Fruit fly (Drosophila melanogaster): ENCODE measurements around the gene CG31698.

The CG31698 gene

DNA sequence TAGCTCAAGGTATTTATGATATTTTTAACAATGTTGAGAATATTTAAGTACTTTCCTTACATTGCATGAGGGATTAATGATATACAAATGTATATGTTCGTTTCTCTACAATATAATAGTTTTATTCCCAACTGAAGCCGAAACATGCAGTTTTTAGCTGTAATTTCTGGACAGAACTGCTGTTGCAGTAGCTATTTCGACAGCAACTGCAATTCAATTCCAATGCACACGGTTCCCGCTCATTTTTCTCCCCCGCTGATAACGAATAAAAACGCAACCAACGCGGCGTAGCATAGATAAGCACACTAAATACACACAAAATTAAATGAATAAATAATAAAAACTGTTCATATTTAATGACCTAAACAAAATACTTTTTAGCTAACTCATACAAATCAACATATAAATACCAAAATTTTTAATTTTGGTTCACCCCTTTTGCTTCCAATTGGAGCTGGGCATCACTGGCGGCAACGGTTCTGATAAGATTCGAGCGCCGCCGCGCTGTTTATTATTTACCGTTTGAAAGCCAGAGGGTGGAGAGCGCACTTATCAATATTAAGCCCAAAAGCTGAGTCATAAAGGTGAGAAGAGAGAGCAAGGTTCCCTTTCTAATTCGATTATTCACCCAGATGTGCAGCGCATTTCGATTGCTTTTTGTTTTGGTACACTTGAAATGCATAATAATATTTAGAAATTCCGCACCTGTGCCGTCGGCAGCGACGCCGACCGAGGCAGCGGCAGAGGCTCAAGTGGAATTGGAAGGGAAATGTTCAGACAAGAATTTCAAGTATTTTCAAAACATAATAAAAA, 15.2 kb downstream of the CG31698 start:
- TF ChIP-seq Rel (GFP tag; optimal IDR thresholded peaks at IDR 0.05) = peak; percentile 39
- no peak for TF ChIP-seq Rel (tag; optimal IDR thresholded peaks at IDR 0.05)
- peak; percentile 31 for TF ChIP-seq HLH106 (tag; optimal IDR thresholded peaks at IDR 0.05)
- TF ChIP-seq dsf (GFP tag; optimal IDR thresholded peaks at IDR 0.05; ENCODE audit: borderline replicate concordance) = no peak
- no peak for TF ChIP-seq ey (GFP tag; optimal IDR thresholded peaks at IDR 0.05)
- no peak for TF ChIP-seq Vsx2 (GFP tag; optimal IDR thresholded peaks at IDR 0.05; ENCODE audit: partially characterized antibody)
- no peak for TF ChIP-seq Mio (GFP tag; optimal IDR thresholded peaks at IDR 0.05)
- TF ChIP-seq foxo (GFP tag; optimal IDR thresholded peaks at IDR 0.05) = peak in 1 of 2 experiments; percentile 41
- TF ChIP-seq rgr (GFP tag; optimal IDR thresholded peaks at IDR 0.05) = peak; percentile 38
- TF ChIP-seq brk (GFP tag; optimal IDR thresholded peaks at IDR 0.05) = no peak
- TF ChIP-seq woc (GFP tag; optimal IDR thresholded peaks at IDR 0.05) = peak; percentile 36
- no peak for TF ChIP-seq CrebA (GFP tag; optimal IDR thresholded peaks at IDR 0.05; ENCODE audit: borderline replicate concordance)
- TF ChIP-seq Dif (GFP tag; optimal IDR thresholded peaks at IDR 0.05; ENCODE audit: partially characterized antibody) = no peak
- peak; percentile 23 for TF ChIP-seq fru (GFP tag; optimal IDR thresholded peaks at IDR 0.05)
- peak; percentile 55 for TF ChIP-seq Myc (optimal IDR thresholded peaks at IDR 0.05)
- TF ChIP-seq CG9705 (GFP tag; optimal IDR thresholded peaks at IDR 0.05) = no peak
- peak; percentile 37 for TF ChIP-seq sage (GFP tag; optimal IDR thresholded peaks at IDR 0.05)
- TF ChIP-seq GATAd (GFP tag; optimal IDR thresholded peaks at IDR 0.05) = peak; percentile 35
- peak; percentile 19 for TF ChIP-seq br (GFP tag; optimal IDR thresholded peaks at IDR 0.05)
- TF ChIP-seq h (GFP tag; optimal IDR thresholded peaks at IDR 0.05) = peak; percentile 42
- peak; percentile 38 for TF ChIP-seq OdsH (GFP tag; optimal IDR thresholded peaks at IDR 0.05)
- TF ChIP-seq Sp1 (GFP tag; optimal IDR thresholded peaks at IDR 0.05) = no peak
- TF ChIP-seq Hnf4 (GFP tag; optimal IDR thresholded peaks at IDR 0.05) = peak; percentile 19
- no peak for TF ChIP-seq Hr78 (GFP tag; optimal IDR thresholded peaks at IDR 0.05)

dm6 chr2L:3155804-3156203, 17.8 kb downstream of the CG31698 start:
- no peak for TF ChIP-seq ey (GFP tag; optimal IDR thresholded peaks at IDR 0.05)
- TF ChIP-seq dl (GFP tag; optimal IDR thresholded peaks at IDR 0.05; ENCODE audit: insufficient read depth in 1 of 2, partially characterized antibody in 2 of 2) = no peak
- no peak for TF ChIP-seq OdsH (GFP tag; optimal IDR thresholded peaks at IDR 0.05)
- TF ChIP-seq Vsx2 (GFP tag; optimal IDR thresholded peaks at IDR 0.05; ENCODE audit: partially characterized antibody) = no peak
- TF ChIP-seq CrebA (GFP tag; optimal IDR thresholded peaks at IDR 0.05; ENCODE audit: borderline replicate concordance) = no peak
- TF ChIP-seq sage (GFP tag; optimal IDR thresholded peaks at IDR 0.05) = no peak
- no peak for TF ChIP-seq Myc (optimal IDR thresholded peaks at IDR 0.05)
- no peak for TF ChIP-seq usp (GFP tag; optimal IDR thresholded peaks at IDR 0.05)
- TF ChIP-seq HLH106 (tag; optimal IDR thresholded peaks at IDR 0.05) = no peak
- no peak for TF ChIP-seq br (GFP tag; optimal IDR thresholded peaks at IDR 0.05)
- TF ChIP-seq tai (GFP tag; optimal IDR thresholded peaks at IDR 0.05) = no peak
- TF ChIP-seq Sp1 (GFP tag; optimal IDR thresholded peaks at IDR 0.05) = no peak
- TF ChIP-seq Mio (GFP tag; optimal IDR thresholded peaks at IDR 0.05) = no peak
- TF ChIP-seq GATAd (GFP tag; optimal IDR thresholded peaks at IDR 0.05) = no peak

dm6 chr2L:3154749-3155148, 18.9 kb downstream of the CG31698 start:
- TF ChIP-seq brk (GFP tag; optimal IDR thresholded peaks at IDR 0.05) = no peak
- no peak for TF ChIP-seq dl (GFP tag; optimal IDR thresholded peaks at IDR 0.05; ENCODE audit: insufficient read depth in 1 of 2, partially characterized antibody in 2 of 2)
- TF ChIP-seq Myc (optimal IDR thresholded peaks at IDR 0.05) = no peak
- no peak for TF ChIP-seq sv (GFP tag; optimal IDR thresholded peaks at IDR 0.05)
- TF ChIP-seq psq (GFP tag; optimal IDR thresholded peaks at IDR 0.05) = no peak
- TF ChIP-seq rgr (GFP tag; optimal IDR thresholded peaks at IDR 0.05) = no peak
- TF ChIP-seq OdsH (GFP tag; optimal IDR thresholded peaks at IDR 0.05) = no peak
- no peak for TF ChIP-seq Dif (GFP tag; optimal IDR thresholded peaks at IDR 0.05; ENCODE audit: partially characterized antibody)
- TF ChIP-seq Hnf4 (GFP tag; optimal IDR thresholded peaks at IDR 0.05) = no peak
- TF ChIP-seq dmrt93B (GFP tag; optimal IDR thresholded peaks at IDR 0.05) = no peak
- no peak for TF ChIP-seq br (GFP tag; optimal IDR thresholded peaks at IDR 0.05)
- no peak for TF ChIP-seq CG9705 (GFP tag; optimal IDR thresholded peaks at IDR 0.05)
- TF ChIP-seq Abd-B (GFP tag; optimal IDR thresholded peaks at IDR 0.05) = no peak
- TF ChIP-seq Sp1 (GFP tag; optimal IDR thresholded peaks at IDR 0.05) = no peak
- no peak for TF ChIP-seq Hr83 (GFP tag; optimal IDR thresholded peaks at IDR 0.05; ENCODE audit: poor library complexity, severe bottlenecking)
- TF ChIP-seq CG32264 (GFP tag; optimal IDR thresholded peaks at IDR 0.05) = no peak
- TF ChIP-seq h (GFP tag; optimal IDR thresholded peaks at IDR 0.05) = no peak

All from whole organism, wandering third instar larva.